Fruit fly (Drosophila melanogaster) whole organism, wandering third instar larva: Measurements from ENCODE around the gene uif.

Experiments used
- Abd-B ChIP-seq: fragments of >200 bp; optimal IDR thresholded peaks from 2 replicates; lab custom pipeline; 2017; ENCODE audit warnings: missing biosample characterization, missing genetic modification characterization
- CG32264 ChIP-seq: fragments of 200-800 bp; sonication (Bioruptor generic); optimal IDR thresholded peaks from 2 replicates; lab custom pipeline; 2016; ENCODE audit warnings: missing biosample characterization, missing genetic modification characterization
- CrebA ChIP-seq: fragments of 200-800 bp; sonication (Bioruptor generic); optimal IDR thresholded peaks from 2 replicates; lab custom pipeline; 2016; ENCODE audit warnings: missing biosample characterization, mild to moderate bottlenecking, missing genetic modification characterization, borderline replicate concordance
- GATAd ChIP-seq: sonication (Bioruptor generic); optimal IDR thresholded peaks from 2 replicates; lab custom pipeline; 2016; ENCODE audit warnings: missing biosample characterization, missing genetic modification characterization
- HLH106 ChIP-seq: fragments of 200-800 bp; optimal IDR thresholded peaks from 3 replicates; lab custom pipeline; 2019; ENCODE audit warnings: missing biosample characterization, mild to moderate bottlenecking, missing genetic modification characterization, moderate library complexity
- Hnf4 ChIP-seq: fragments of 200-800 bp; sonication (Bioruptor generic); optimal IDR thresholded peaks from 2 replicates; lab custom pipeline; 2016; ENCODE audit warnings: missing biosample characterization, mild to moderate bottlenecking, missing genetic modification characterization
- Hr78 ChIP-seq: fragments of >200 bp; optimal IDR thresholded peaks from 2 replicates; lab custom pipeline; 2017; ENCODE audit warnings: missing biosample characterization, missing genetic modification characterization
- Hr83 ChIP-seq: fragments of 200-300 bp; sonication (Bioruptor generic); optimal IDR thresholded peaks from 2 replicates; lab custom pipeline; 2016; ENCODE audit warnings: missing biosample characterization, mild to moderate bottlenecking, missing genetic modification characterization, moderate library complexity; ENCODE audit not compliant: poor library complexity, severe bottlenecking
- Jra ChIP-seq: sonication (Bioruptor generic); optimal IDR thresholded peaks from 2 replicates; lab custom pipeline; 2016; ENCODE audit warnings: missing biosample characterization, missing genetic modification characterization
- Mio ChIP-seq: sonication (Bioruptor generic); optimal IDR thresholded peaks from 2 replicates; lab custom pipeline; 2016; ENCODE audit warnings: missing biosample characterization, missing genetic modification characterization
- Myc ChIP-seq: fragments of >200 bp; optimal IDR thresholded peaks from 2 replicates; lab custom pipeline; 2017
- N ChIP-seq: fragments of >200 bp; optimal IDR thresholded peaks from 2 replicates; lab custom pipeline; 2018; ENCODE audit warnings: missing biosample characterization, missing external identifiers, missing genetic modification characterization
- OdsH ChIP-seq: fragments of 200-800 bp; sonication (Bioruptor generic); optimal IDR thresholded peaks from 2 replicates; lab custom pipeline; 2016; ENCODE audit warnings: missing biosample characterization, mild to moderate bottlenecking, missing genetic modification characterization
- Rel ChIP-seq, 2 experiments: fragments of 200-800 bp; sonication (Bioruptor generic) in 1 of 2; optimal IDR thresholded peaks; 2 replicates in 1 of 2; 3 replicates in 1 of 2; lab custom pipeline; 2016 to 2019; ENCODE audit warnings: mild to moderate bottlenecking in 2 of 2, missing biosample characterization in 2 of 2, missing genetic modification characterization in 2 of 2, moderate library complexity in 1 of 2
- Sp1 ChIP-seq: fragments of 200-800 bp; sonication (Bioruptor generic); optimal IDR thresholded peaks from 3 replicates; lab custom pipeline; 2019; ENCODE audit warnings: missing biosample characterization, mild to moderate bottlenecking, missing genetic modification characterization, moderate library complexity
- Vsx2 ChIP-seq: fragments of 200-300, 225-300 bp; sonication (Bioruptor generic); optimal IDR thresholded peaks from 2 replicates; lab custom pipeline; 2018; ENCODE audit warnings: missing biosample characterization, missing genetic modification characterization; ENCODE audit not compliant: partially characterized antibody
- br ChIP-seq: fragments of 200-800 bp; sonication (Bioruptor generic); optimal IDR thresholded peaks from 2 replicates; lab custom pipeline; 2016; ENCODE audit warnings: missing biosample characterization, missing genetic modification characterization
- brk ChIP-seq: fragments of 200-800 bp; sonication (Bioruptor generic); optimal IDR thresholded peaks from 2 replicates; lab custom pipeline; 2016; ENCODE audit warnings: missing biosample characterization, mild to moderate bottlenecking, missing genetic modification characterization
- dl ChIP-seq, 2 experiments: fragments of 175-275, 200-275 bp in 1 of 2; fragments of 200-275 bp in 1 of 2; sonication (Bioruptor generic); optimal IDR thresholded peaks; lab custom pipeline; 2018; ENCODE audit warnings: mild to moderate bottlenecking in 2 of 2, missing biosample characterization in 2 of 2, missing genetic modification characterization in 2 of 2, moderate library complexity in 2 of 2; ENCODE audit not compliant: partially characterized antibody in 2 of 2, insufficient read depth in 1 of 2
- dmrt93B ChIP-seq: fragments of 200-800 bp; sonication (Bioruptor generic); optimal IDR thresholded peaks from 2 replicates; lab custom pipeline; 2018; ENCODE audit warnings: missing biosample characterization, mild to moderate bottlenecking, missing genetic modification characterization
- dsf ChIP-seq: sonication (Bioruptor generic); optimal IDR thresholded peaks from 2 replicates; lab custom pipeline; 2016; ENCODE audit warnings: missing biosample characterization, missing genetic modification characterization, borderline replicate concordance
- ey ChIP-seq: fragments of 200-800 bp; sonication (Bioruptor generic); optimal IDR thresholded peaks from 2 replicates; lab custom pipeline; 2016; ENCODE audit warnings: missing biosample characterization, missing genetic modification characterization
- foxo ChIP-seq, 2 experiments: fragments of 200-800 bp; sonication (Bioruptor generic); optimal IDR thresholded peaks; 2 replicates in 1 of 2; 3 replicates in 1 of 2; lab custom pipeline; 2016 to 2017; ENCODE audit warnings: missing biosample characterization in 2 of 2, missing genetic modification characterization in 2 of 2
- fru ChIP-seq: fragments of 200-800 bp; sonication (Bioruptor generic); optimal IDR thresholded peaks from 3 replicates; lab custom pipeline; 2016; ENCODE audit warnings: missing biosample characterization, mild to moderate bottlenecking, missing genetic modification characterization
- h ChIP-seq: fragments of 200-800 bp; sonication (Bioruptor generic); optimal IDR thresholded peaks from 3 replicates; lab custom pipeline; 2016; ENCODE audit warnings: missing biosample characterization, mild to moderate bottlenecking, missing genetic modification characterization
- jim ChIP-seq: fragments of 175-275, 200-325 bp; sonication (Bioruptor generic); optimal IDR thresholded peaks from 2 replicates; lab custom pipeline; 2016; ENCODE audit warnings: missing biosample characterization, mild to moderate bottlenecking, missing genetic modification characterization
- lola ChIP-seq: fragments of >200 bp; optimal IDR thresholded peaks from 2 replicates; lab custom pipeline; 2017; ENCODE audit warnings: missing biosample characterization, missing genetic modification characterization
- pan ChIP-seq: fragments of >200 bp; optimal IDR thresholded peaks from 2 replicates; lab custom pipeline; 2017
- psq ChIP-seq: fragments of 200-800 bp; sonication (Bioruptor generic); optimal IDR thresholded peaks from 3 replicates; lab custom pipeline; 2017; ENCODE audit warnings: missing biosample characterization, mild to moderate bottlenecking, missing genetic modification characterization, moderate library complexity
- rgr ChIP-seq: fragments of 200-800 bp; sonication (Bioruptor generic); optimal IDR thresholded peaks from 3 replicates; lab custom pipeline; 2016; ENCODE audit warnings: missing biosample characterization, mild to moderate bottlenecking, missing genetic modification characterization
- sage ChIP-seq: fragments of 200-800 bp; sonication (Bioruptor generic); optimal IDR thresholded peaks from 2 replicates; lab custom pipeline; 2016; ENCODE audit warnings: missing biosample characterization, mild to moderate bottlenecking, missing genetic modification characterization
- sv ChIP-seq: fragments of 200-800 bp; sonication (Bioruptor generic); optimal IDR thresholded peaks from 3 replicates; lab custom pipeline; 2016; ENCODE audit warnings: missing biosample characterization, missing genetic modification characterization
- tai ChIP-seq: sonication (Bioruptor generic); optimal IDR thresholded peaks from 2 replicates; lab custom pipeline; 2016; ENCODE audit warnings: missing biosample characterization, missing genetic modification characterization
- woc ChIP-seq: sonication (Bioruptor generic); optimal IDR thresholded peaks from 2 replicates; lab custom pipeline; 2016; ENCODE audit warnings: missing biosample characterization, mild to moderate bottlenecking, missing genetic modification characterization

Gene uif

DNA sequence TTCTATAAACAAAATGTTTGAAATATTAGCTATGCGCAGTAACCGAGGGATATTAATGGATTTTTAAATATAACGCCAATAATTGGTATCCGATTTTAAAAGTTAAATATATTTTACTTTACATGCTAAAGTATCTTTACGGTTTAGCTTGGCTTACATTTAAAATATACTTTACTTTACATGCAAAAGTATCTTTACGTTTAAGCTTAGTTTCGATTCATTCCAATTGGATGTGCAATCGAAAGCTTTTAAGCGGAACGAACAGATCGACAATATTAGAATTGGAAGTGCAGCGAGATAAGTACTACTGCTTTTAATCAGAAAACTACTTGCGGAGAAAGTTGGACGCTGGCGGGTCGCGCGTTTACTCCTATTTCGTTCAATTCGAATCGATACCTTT is 18.8 kb upstream of the uif start:
- TF ChIP-seq psq (GFP tag; lab: Kevin White, UChicago) = no peak
- no peak for TF ChIP-seq woc
- TF ChIP-seq br = no peak
- peak; percentile 10 for TF ChIP-seq brk

DNA sequence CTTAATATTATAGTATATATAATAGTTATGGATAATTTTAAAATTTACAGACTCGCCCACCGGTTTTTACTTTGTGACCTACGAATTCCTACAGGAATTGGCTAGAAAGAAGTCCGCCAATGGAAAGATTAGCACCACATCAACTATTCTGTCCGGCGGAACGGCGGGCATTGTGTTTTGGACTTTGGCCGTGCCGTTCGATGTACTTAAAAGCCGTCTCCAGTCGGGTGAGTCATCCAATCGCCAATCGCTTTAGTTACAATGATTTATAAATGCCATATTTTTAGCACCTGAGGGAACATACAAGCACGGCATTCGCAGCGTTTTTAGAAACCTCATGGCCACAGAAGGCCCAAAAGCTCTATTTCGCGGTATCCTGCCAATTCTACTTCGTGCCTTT is 18.3 kb upstream of the uif start:
- TF ChIP-seq Mio (GFP tag; lab: Kevin White, UChicago) (no peak), sage (GFP tag; lab: Kevin White, UChicago) (no peak), Sp1 (no peak), OdsH (no peak), CrebA (GFP tag; lab: Kevin White, UChicago) (no peak), foxo (GFP tag; optimal IDR thresholded peaks at IDR 0.05; lab: Kevin White, UChicago) (no peak), Rel (GFP tag; optimal IDR thresholded peaks at IDR 0.05; lab: Kevin White, UChicago) (no peak), Rel (tag; optimal IDR thresholded peaks at IDR 0.05; lab: Kevin White, UChicago) (no peak), jim (GFP tag; lab: Kevin White, UChicago) (no peak), psq (GFP tag; lab: Kevin White, UChicago) (no peak), br (no peak), fru (GFP tag; lab: Kevin White, UChicago) (no peak), dl (GFP tag; optimal IDR thresholded peaks at IDR 0.05; lab: Kevin White, UChicago; ENCODE audit: insufficient read depth in 1 of 2, partially characterized antibody in 2 of 2) (no peak), Abd-B (GFP tag; lab: Kevin White, UChicago) (no peak), Myc (lab: Kevin White, UChicago) (no peak)
- TF ChIP-seq, all 38 proteins: peak for 0

DNA sequence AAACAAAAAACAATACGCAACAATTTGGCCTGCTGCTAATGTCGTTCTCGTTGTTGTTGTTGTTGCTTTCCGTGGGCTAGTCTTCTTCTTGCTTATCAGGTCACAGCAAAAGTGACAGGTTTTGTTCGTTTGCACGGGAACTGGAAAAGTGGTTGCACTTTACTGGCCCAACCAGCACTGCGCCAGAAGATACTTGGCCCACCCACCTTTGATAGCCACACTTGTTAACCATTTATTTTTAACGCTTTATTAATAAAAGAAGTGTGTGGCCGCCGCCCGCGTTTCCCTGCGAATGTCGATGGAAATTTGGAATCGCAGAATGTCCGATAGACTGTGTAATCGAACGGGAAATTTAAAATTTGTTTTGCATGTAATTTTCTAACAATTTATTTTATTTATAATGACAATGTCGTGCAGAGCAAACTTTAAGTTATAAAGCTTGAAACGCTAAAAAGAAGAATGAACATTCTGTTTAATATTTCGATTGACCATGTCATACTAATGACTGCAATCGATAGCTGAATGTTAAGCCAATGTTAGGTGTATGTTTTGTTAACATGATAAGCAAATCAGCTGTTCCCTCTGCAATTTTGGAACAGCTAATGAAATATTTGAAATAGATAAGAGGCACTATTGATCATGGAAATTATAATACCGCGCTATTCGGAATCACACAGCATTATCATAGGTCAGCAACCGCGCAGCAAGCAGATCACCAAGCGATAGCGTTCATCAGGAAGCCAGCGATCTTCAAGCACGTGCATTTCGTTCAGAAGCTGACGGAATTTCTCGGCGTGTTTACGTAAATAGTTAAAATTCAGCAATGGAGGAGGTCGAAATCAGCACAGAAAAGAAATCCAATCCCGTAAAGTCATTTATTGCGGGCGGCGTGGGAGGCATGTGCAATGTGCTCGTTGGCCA is 17.1 kb upstream of the uif start, which contains the start of the genes CG31908 and MME1:
CG31908 (minus strand) TSS at position 402 of the 921 bp plus-strand sequence.
MME1 (plus strand) TSS at position 539 of the 921 bp plus-strand sequence.
- TF ChIP-seq h (peak; percentile 54), pan (lab: Kevin White, UChicago) (no peak), lola (no peak), Myc (lab: Kevin White, UChicago) (peak; percentile 40), sv (GFP tag; lab: Kevin White, UChicago) (peak; percentile 20), HLH106 (tag; lab: Kevin White, UChicago) (peak; percentile 3), dsf (GFP tag; lab: Kevin White, UChicago) (peak; percentile 45), Hnf4 (GFP tag; lab: Kevin White, UChicago) (peak; percentile 45), tai (peak; percentile 82), Sp1 (peak; percentile 23), br (peak; percentile 58), Jra (GFP tag; lab: Kevin White, UChicago) (peak; percentile 81), jim (GFP tag; lab: Kevin White, UChicago) (no peak), Hr78 (no peak), Vsx2 (no peak), fru (GFP tag; lab: Kevin White, UChicago) (peak; percentile 59), psq (GFP tag; lab: Kevin White, UChicago) (peak; percentile 51), OdsH (peak; percentile 41), sage (GFP tag; lab: Kevin White, UChicago) (peak; percentile 54), GATAd (GFP tag; lab: Kevin White, UChicago) (peak; percentile 80), N (GFP tag; lab: Kevin White, UChicago) (no peak), foxo (GFP tag; optimal IDR thresholded peaks at IDR 0.05; lab: Kevin White, UChicago) (peak in 1 of 2 experiments; percentile 63), brk (peak; percentile 42), Abd-B (GFP tag; lab: Kevin White, UChicago) (no peak), Hr83 (peak; percentile 84), rgr (GFP tag; lab: Kevin White, UChicago) (peak; percentile 66), dmrt93B (GFP tag; lab: Kevin White, UChicago) (no peak), CG32264 (peak; percentile 32), ey (GFP tag; lab: Kevin White, UChicago) (peak; percentile 65), Mio (GFP tag; lab: Kevin White, UChicago) (no peak), Rel (GFP tag; optimal IDR thresholded peaks at IDR 0.05; lab: Kevin White, UChicago) (no peak), Rel (tag; optimal IDR thresholded peaks at IDR 0.05; lab: Kevin White, UChicago) (no peak)
